Worm (Caenorhabditis elegans) whole organism, early embryonic: ENCODE measurements around the gene C28H8.5.

Experiments
- B0310.2 ChIP-seq: sonication (generic microtip); optimal IDR thresholded peaks from 2 replicates; lab custom pipeline; 2016; ENCODE audit warnings: mild to moderate bottlenecking, missing genetic modification characterization, missing compliant biosample characterization
- F13C5.2 ChIP-seq: sonication (generic microtip); optimal IDR thresholded peaks from 2 replicates; lab custom pipeline; 2017; ENCODE audit warnings: mild to moderate bottlenecking, missing genetic modification characterization, inconsistent platforms, missing compliant biosample characterization
- aly-1 ChIP-seq: sonication (generic microtip); optimal IDR thresholded peaks from 2 replicates; lab custom pipeline; 2016; ENCODE audit warnings: missing genetic modification characterization, missing compliant biosample characterization
- ama-1 ChIP-seq: fragments of 150-350 bp; optimal IDR thresholded peaks from 2 replicates; lab custom pipeline; 2014
- ceh-13 ChIP-seq: fragments of 200-800 bp; sonication (Bioruptor generic); optimal IDR thresholded peaks from 2 replicates; lab custom pipeline; 2018; ENCODE audit warnings: mild to moderate bottlenecking, missing genetic modification characterization, missing compliant biosample characterization
- ceh-36 ChIP-seq: sonication (generic microtip); optimal IDR thresholded peaks from 2 replicates; lab custom pipeline; 2016; ENCODE audit warnings: missing genetic modification characterization, inconsistent platforms, missing compliant biosample characterization
- ets-7 ChIP-seq: sonication (generic microtip); optimal IDR thresholded peaks from 2 replicates; lab custom pipeline; 2016; ENCODE audit warnings: missing genotype, missing genetic modification characterization, missing compliant biosample characterization
- flt-1 ChIP-seq: fragments of 200-800 bp; sonication (Bioruptor generic); IDR thresholded peaks from 2 replicates; pipeline ENCODE4 v1.3.6; 2022; ENCODE audit warnings: missing genetic modification characterization, missing compliant biosample characterization
- hmbx-1 ChIP-seq: sonication (generic microtip); optimal IDR thresholded peaks from 2 replicates; lab custom pipeline; 2016; ENCODE audit warnings: mild to moderate bottlenecking, missing genetic modification characterization, missing compliant biosample characterization
- hmg-4 ChIP-seq: fragments of 200-800 bp; sonication (Bioruptor generic); optimal IDR thresholded peaks from 2 replicates; lab custom pipeline; 2018; ENCODE audit warnings: mild to moderate bottlenecking, missing genetic modification characterization, missing compliant biosample characterization
- pes-1 ChIP-seq: fragments of 200-800 bp; sonication (Bioruptor generic); IDR thresholded peaks from 2 replicates; pipeline ENCODE4 v1.3.6; 2022; ENCODE audit warnings: missing genetic modification reagents, missing genetic modification characterization, missing compliant biosample characterization
- scrt-1 ChIP-seq: fragments of 200-800 bp; sonication (Bioruptor generic); IDR thresholded peaks from 2 replicates; pipeline ENCODE4 v1.3.6; 2022; ENCODE audit warnings: missing genetic modification characterization, missing compliant biosample characterization
- tbx-11 ChIP-seq: fragments of 200-800 bp; sonication (Bioruptor generic); IDR thresholded peaks from 2 replicates; pipeline ENCODE4 v1.3.6; 2022; ENCODE audit warnings: missing genetic modification characterization, missing compliant biosample characterization
- tbx-37 ChIP-seq: fragments of 200-800 bp; sonication (Bioruptor generic); conservative IDR thresholded peaks from 2 replicates; pipeline ENCODE4 v1.3.6; 2022; ENCODE audit warnings: missing genetic modification reagents, missing genetic modification characterization, missing compliant biosample characterization

DNA sequence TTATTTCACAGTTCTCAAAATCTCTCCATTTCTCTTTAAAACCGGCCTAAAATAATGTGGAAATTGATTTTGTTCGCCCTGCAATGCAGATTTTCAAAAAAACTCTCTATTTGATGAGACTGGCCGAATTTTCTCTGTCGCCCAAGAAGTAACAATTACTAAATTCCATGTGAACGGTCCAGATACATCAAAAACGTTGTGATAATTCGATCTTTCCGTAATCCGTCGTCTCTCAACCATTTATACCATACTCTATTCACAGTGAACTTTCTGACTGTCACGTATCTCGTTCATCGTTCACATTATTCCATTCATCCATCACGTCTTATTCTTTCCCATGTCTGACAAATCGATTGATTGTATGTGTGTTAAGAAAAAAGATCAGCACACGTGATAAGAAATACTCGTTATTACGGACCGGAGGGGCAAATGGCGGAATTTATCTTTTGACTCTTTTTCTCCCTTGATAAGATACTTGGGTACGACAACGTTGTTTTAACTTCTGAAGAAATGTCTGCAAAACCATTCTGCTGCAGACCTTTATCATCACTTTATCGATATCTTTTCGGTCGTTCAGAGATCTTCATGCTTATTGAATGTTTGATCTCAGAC is 37.1 kb downstream of the C28H8.5 start:
- TF ChIP-seq aly-1 (tag; lab: Kevin White, UChicago) (no peak), ama-1 (lab: Kevin White, UChicago) (no peak), flt-1 (GFP tag; lab: Robert Waterston, UW) (no peak), scrt-1 (GFP tag; lab: Robert Waterston, UW) (no peak), tbx-37 (GFP tag; lab: Robert Waterston, UW) (no peak), pes-1 (no peak), hmbx-1 (no peak), ets-7 (tag; lab: Kevin White, UChicago) (no peak), hmg-4 (GFP tag; lab: Kevin White, UChicago) (no peak), B0310.2 (tag; lab: Kevin White, UChicago) (no peak), F13C5.2 (no peak), ceh-36 (tag; lab: Kevin White, UChicago) (no peak), tbx-11 (no peak), ceh-13 (GFP tag; lab: Kevin White, UChicago) (no peak)
